Fruit fly (Drosophila melanogaster) whole organism, embryonic: ENCODE data around the gene salr.

Source experiments
- Aef1 ChIP-seq: fragments of 200-800 bp; sonication (Bioruptor generic); IDR thresholded peaks from 3 replicates; pipeline ENCODE4 v1.3.6; 2022; ENCODE audit warnings: missing biosample characterization, missing genetic modification characterization
- Blimp-1 ChIP-seq: fragments of 200-800 bp; sonication (Bioruptor generic); optimal IDR thresholded peaks from 3 replicates; lab custom pipeline; 2018; ENCODE audit warnings: missing biosample characterization, missing genetic modification characterization, mild to moderate bottlenecking, moderate library complexity, missing genetic modification reagents
- CG10147 ChIP-seq: fragments of 200-800 bp; sonication (Bioruptor generic); optimal IDR thresholded peaks from 2 replicates; lab custom pipeline; 2019; ENCODE audit warnings: missing biosample characterization, mild to moderate bottlenecking, missing genetic modification characterization, moderate library complexity
- CG10959 ChIP-seq: fragments of 200-800 bp; sonication (Bioruptor generic); IDR thresholded peaks from 2 replicates; pipeline ENCODE4 v1.3.6; 2022; ENCODE audit warnings: missing biosample characterization, missing genetic modification characterization
- CG11695 ChIP-seq: fragments of 200-800 bp; sonication (Bioruptor generic); IDR thresholded peaks from 3 replicates; pipeline ENCODE4 v1.3.6; 2022; ENCODE audit warnings: missing biosample characterization, missing genetic modification characterization
- CG11696 ChIP-seq: fragments of 200-800 bp; sonication (Bioruptor generic); IDR thresholded peaks from 2 replicates; pipeline ENCODE4 v1.3.6; 2022; ENCODE audit warnings: missing biosample characterization, missing genetic modification characterization
- CG12104 ChIP-seq: fragments of 200-800 bp; sonication (Bioruptor generic); optimal IDR thresholded peaks from 3 replicates; lab custom pipeline; 2016; ENCODE audit warnings: missing biosample characterization, missing genetic modification characterization
- CG1233 ChIP-seq: fragments of 200-800 bp; sonication (Bioruptor generic); optimal IDR thresholded peaks from 4 replicates; lab custom pipeline; 2018; ENCODE audit warnings: missing biosample characterization, mild to moderate bottlenecking, missing genetic modification characterization
- CG14050 ChIP-seq: fragments of 200-800 bp; sonication (Bioruptor generic); IDR thresholded peaks from 3 replicates; pipeline ENCODE4 v1.3.6; 2022; ENCODE audit warnings: missing biosample characterization, missing genetic modification characterization
- CG15269 ChIP-seq: fragments of 200-800 bp; sonication (Bioruptor generic); optimal IDR thresholded peaks from 2 replicates; lab custom pipeline; 2018; ENCODE audit warnings: missing biosample characterization, mild to moderate bottlenecking, missing genetic modification characterization, moderate library complexity
- CG1529 ChIP-seq: fragments of 200-800 bp; sonication (Bioruptor generic); optimal IDR thresholded peaks from 3 replicates; lab custom pipeline; 2018; ENCODE audit warnings: missing biosample characterization, missing genetic modification characterization
- CG18476 ChIP-seq: fragments of 200-800 bp; sonication (Bioruptor generic); optimal IDR thresholded peaks from 2 replicates; lab custom pipeline; 2016; ENCODE audit warnings: missing biosample characterization, mild to moderate bottlenecking, missing genetic modification characterization
- CG31441 ChIP-seq: fragments of 200-800 bp; sonication (Bioruptor generic); IDR thresholded peaks from 2 replicates; pipeline ENCODE4 v1.3.6; 2022; ENCODE audit warnings: missing biosample characterization, missing genetic modification characterization
- CG32767 ChIP-seq: fragments of 200-800 bp; sonication (Bioruptor generic); IDR thresholded peaks from 2 replicates; pipeline ENCODE4 v1.3.6; 2022; ENCODE audit warnings: missing biosample characterization, missing genetic modification characterization
- CG7839 ChIP-seq: fragments of 200-800 bp; sonication (Bioruptor generic); optimal IDR thresholded peaks from 3 replicates; lab custom pipeline; 2018; ENCODE audit warnings: missing biosample characterization, mild to moderate bottlenecking, missing genetic modification characterization, moderate library complexity
- CG8089 ChIP-seq: fragments of 200-800 bp; sonication (Bioruptor generic); optimal IDR thresholded peaks from 3 replicates; lab custom pipeline; 2016; ENCODE audit warnings: missing biosample characterization, missing genetic modification characterization
- CG8290 ChIP-seq, 3 experiments: fragments of 200-800 bp; sonication (Bioruptor generic); optimal IDR thresholded peaks; 2 replicates each; lab custom pipeline; 2016 to 2019; ENCODE audit warnings: missing biosample characterization in 3 of 3, missing genetic modification characterization in 3 of 3, mild to moderate bottlenecking in 2 of 3, moderate library complexity in 1 of 3
- CG9609 ChIP-seq: fragments of 200-800 bp; sonication (Bioruptor generic); optimal IDR thresholded peaks from 3 replicates; lab custom pipeline; 2016; ENCODE audit warnings: missing biosample characterization, missing genetic modification characterization
- D19A ChIP-seq: fragments of 200-800 bp; optimal IDR thresholded peaks from 3 replicates; lab custom pipeline; 2019; ENCODE audit warnings: missing biosample characterization, mild to moderate bottlenecking, missing genetic modification characterization, moderate library complexity
- Drgx ChIP-seq: fragments of 200-800 bp; sonication (Bioruptor generic); IDR thresholded peaks from 2 replicates; pipeline ENCODE4 v1.3.6; 2022; ENCODE audit warnings: missing biosample characterization, missing genetic modification characterization
- E2f1 ChIP-seq: fragments of 200-800 bp; sonication (Bioruptor generic); IDR thresholded peaks from 2 replicates; pipeline ENCODE4 v1.3.6; 2022; ENCODE audit warnings: missing biosample characterization, missing genetic modification characterization
- Ets65A ChIP-seq: fragments of 200-800 bp; sonication (Bioruptor generic); peaks from one replicate; lab custom pipeline; 2016; ENCODE audit warnings: missing biosample characterization, missing genetic modification characterization
- Hr78 ChIP-seq, 2 experiments: fragments of 200-800 bp in 1 of 2; fragments of >200 bp in 1 of 2; sonication (Bioruptor generic) in 1 of 2; optimal IDR thresholded peaks; 2 replicates each; lab custom pipeline; 2017 to 2019; ENCODE audit warnings: missing biosample characterization in 2 of 2, missing genetic modification characterization in 2 of 2, mild to moderate bottlenecking in 1 of 2, moderate library complexity in 1 of 2
- Meics ChIP-seq: fragments of 200-800 bp; sonication (Bioruptor generic); optimal IDR thresholded peaks from 2 replicates; lab custom pipeline; 2017; ENCODE audit warnings: missing biosample characterization, mild to moderate bottlenecking, missing genetic modification characterization
- Nf-YB ChIP-seq: fragments of 200-800 bp; sonication (Bioruptor generic); optimal IDR thresholded peaks from 3 replicates; lab custom pipeline; 2019; ENCODE audit warnings: missing biosample characterization, mild to moderate bottlenecking, missing genetic modification characterization, moderate library complexity
- Spps ChIP-seq: fragments of 200-800 bp; sonication (Bioruptor generic); optimal IDR thresholded peaks from 2 replicates; lab custom pipeline; 2018; ENCODE audit warnings: missing biosample characterization, mild to moderate bottlenecking, missing genetic modification characterization
- Sry-δ ChIP-seq: fragments of 200-800 bp; sonication (Bioruptor generic); optimal IDR thresholded peaks from 2 replicates; lab custom pipeline; 2016; ENCODE audit warnings: missing biosample characterization, missing genetic modification characterization
- ac ChIP-seq: fragments of 200-800 bp; sonication (Bioruptor generic); optimal IDR thresholded peaks from 3 replicates; lab custom pipeline; 2017; ENCODE audit warnings: missing biosample characterization, mild to moderate bottlenecking, missing genetic modification characterization
- ase ChIP-seq: fragments of 200-800 bp; sonication (Bioruptor generic); IDR thresholded peaks from 3 replicates; pipeline ENCODE4 v1.3.6; 2022; ENCODE audit warnings: missing biosample characterization, missing genetic modification characterization
- bab2 ChIP-seq: fragments of 200-800 bp; sonication (Bioruptor generic); optimal IDR thresholded peaks from 2 replicates; lab custom pipeline; 2016; ENCODE audit warnings: missing biosample characterization, missing genetic modification characterization
- chif ChIP-seq, 2 experiments: fragments of 200-800 bp; sonication (Bioruptor generic); optimal IDR thresholded peaks; 3 replicates each; lab custom pipeline; 2016; ENCODE audit warnings: missing biosample characterization in 2 of 2, missing genetic modification characterization in 2 of 2
- dan ChIP-seq: fragments of 200-800 bp; sonication (Bioruptor generic); IDR thresholded peaks from 2 replicates; pipeline ENCODE4 v1.3.6; 2022; ENCODE audit warnings: missing biosample characterization, missing genetic modification characterization
- ftz-f1 ChIP-seq: fragments of 200-800 bp; sonication (Bioruptor generic); optimal IDR thresholded peaks from 2 replicates; lab custom pipeline; 2016; ENCODE audit warnings: missing biosample characterization, missing genetic modification characterization
- gcm2 ChIP-seq: fragments of 200-800 bp; sonication (Bioruptor generic); optimal IDR thresholded peaks from 2 replicates; lab custom pipeline; 2016; ENCODE audit warnings: missing biosample characterization, missing genetic modification characterization
- gem ChIP-seq: fragments of 200-800 bp; sonication (Bioruptor generic); optimal IDR thresholded peaks from 2 replicates; lab custom pipeline; 2019; ENCODE audit warnings: missing biosample characterization, mild to moderate bottlenecking, missing genetic modification characterization, moderate library complexity
- ham ChIP-seq: fragments of 200-800 bp; sonication (Bioruptor generic); IDR thresholded peaks from 2 replicates; pipeline ENCODE4 v1.3.6; 2022; ENCODE audit warnings: missing biosample characterization, missing genetic modification characterization
- hkb ChIP-seq, 2 experiments: fragments of 200-800 bp in 1 of 2; fragments of >200 bp in 1 of 2; sonication (Bioruptor generic) in 1 of 2; IDR thresholded peaks in 1 of 2; optimal IDR thresholded peaks in 1 of 2; 2 replicates each; pipeline versions ENCODE4 v1.3.6 to Lab custom; 2017 to 2022; ENCODE audit warnings: missing biosample characterization in 1 of 2, missing genetic modification characterization in 1 of 2
- jigr1 ChIP-seq: fragments of 200-800 bp; sonication (Bioruptor generic); IDR thresholded peaks from 3 replicates; pipeline ENCODE4 v1.3.6; 2022; ENCODE audit warnings: missing biosample characterization, missing genetic modification characterization
- jumu ChIP-seq: fragments of 200-800 bp; sonication (Bioruptor generic); optimal IDR thresholded peaks from 3 replicates; lab custom pipeline; 2016; ENCODE audit warnings: missing biosample characterization, missing genetic modification characterization
- lmd ChIP-seq: fragments of 200-800 bp; sonication (Bioruptor generic); IDR thresholded peaks from 2 replicates; pipeline ENCODE4 v1.3.6; 2022; ENCODE audit warnings: missing biosample characterization, missing genetic modification characterization
- mirr ChIP-seq: fragments of 200-800 bp; sonication (Bioruptor generic); optimal IDR thresholded peaks from 3 replicates; lab custom pipeline; 2018; ENCODE audit warnings: missing biosample characterization, mild to moderate bottlenecking, missing genetic modification characterization
- phol ChIP-seq: fragments of 200-800 bp; sonication (Bioruptor generic); optimal IDR thresholded peaks from 3 replicates; lab custom pipeline; 2018; ENCODE audit warnings: missing biosample characterization, mild to moderate bottlenecking, missing genetic modification characterization, moderate library complexity
- pnt ChIP-seq: fragments of 200-800 bp; sonication (Bioruptor generic); optimal IDR thresholded peaks from 3 replicates; lab custom pipeline; 2016; ENCODE audit warnings: missing biosample characterization, missing genetic modification characterization
- pum ChIP-seq: fragments of 200-800 bp; sonication (Bioruptor generic); optimal IDR thresholded peaks from 2 replicates; lab custom pipeline; 2016; ENCODE audit warnings: missing biosample characterization, missing genetic modification characterization
- ranshi ChIP-seq: fragments of 200-800 bp; sonication (Bioruptor generic); IDR thresholded peaks from 2 replicates; pipeline ENCODE4 v1.3.6; 2022; ENCODE audit warnings: missing biosample characterization, missing genetic modification characterization
- sens ChIP-seq: fragments of 200-800 bp; sonication (Bioruptor generic); peaks from one replicate; lab custom pipeline; 2016; ENCODE audit warnings: missing biosample characterization, missing genetic modification characterization
- trem ChIP-seq: fragments of 200-800 bp; optimal IDR thresholded peaks from 3 replicates; lab custom pipeline; 2019; ENCODE audit warnings: missing biosample characterization, mild to moderate bottlenecking, missing genetic modification characterization, moderate library complexity
- wor ChIP-seq: fragments of 200-800 bp; sonication (Bioruptor generic); IDR thresholded peaks from 2 replicates; pipeline ENCODE4 v1.3.6; 2022; ENCODE audit warnings: missing biosample characterization, missing genetic modification characterization
- zen ChIP-seq: fragments of 200-800 bp; sonication (Bioruptor generic); optimal IDR thresholded peaks from 3 replicates; lab custom pipeline; 2018; ENCODE audit warnings: missing biosample characterization, mild to moderate bottlenecking, missing genetic modification characterization, moderate library complexity

Gene salr

DNA sequence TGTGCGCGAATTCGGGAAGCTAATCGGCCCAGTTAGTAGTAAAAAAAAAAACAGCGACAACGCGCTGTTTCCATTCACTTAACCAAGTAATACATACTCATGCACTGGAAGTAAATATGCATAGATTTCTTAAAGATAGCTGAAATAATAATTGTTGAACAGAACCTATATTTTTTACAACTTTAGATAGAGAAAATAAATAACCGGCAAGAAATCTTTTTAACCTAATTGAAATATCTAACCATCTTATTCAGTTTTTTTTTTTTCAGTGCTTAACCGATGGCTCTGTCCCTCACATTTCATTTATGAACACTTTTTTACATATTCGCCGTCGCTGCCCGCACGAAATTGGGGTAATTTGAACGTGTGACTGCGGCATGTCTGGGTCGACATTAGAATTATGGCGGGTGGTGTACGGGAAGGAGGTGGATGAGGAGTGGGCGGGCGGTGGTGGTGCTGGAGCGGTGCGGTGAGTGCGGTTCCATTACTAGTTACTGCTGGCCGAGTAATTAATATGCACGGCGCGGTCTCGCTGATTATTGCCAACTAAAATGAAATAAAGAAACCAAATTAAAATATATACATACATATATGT lies 26.9 kb upstream of the salr start:
- TF ChIP-seq ranshi (GFP tag; lab: Robert Waterston, UW) (peak; percentile 48; the same call in 1 of the 2 replicates), CG9609 (GFP tag; lab: Kevin White, UChicago) (peak; percentile 14), Hr78 (GFP tag; optimal IDR thresholded peaks at IDR 0.05; lab: Kevin White, UChicago) (peak in 1 of 2 experiments; percentile 17), zen (peak; percentile 26), Blimp-1 (peak; percentile 65), jigr1 (GFP tag; lab: Robert Waterston, UW) (no peak), E2f1 (peak; percentile 39), Sry-δ (peak; percentile 3), lmd (peak; percentile 51), CG1233 (GFP tag; lab: Kevin White, UChicago) (peak; percentile 34), trem (tag; lab: Kevin White, UChicago) (peak; percentile 18), CG8290 (GFP tag; optimal IDR thresholded peaks at IDR 0.05; lab: Kevin White, UChicago) (peak; percentile 3), CG8290 (tag; optimal IDR thresholded peaks at IDR 0.05; lab: Kevin White, UChicago) (no peak), CG11696 (GFP tag; lab: Robert Waterston, UW) (no peak), CG31441 (peak; percentile 70), Aef1 (GFP tag; lab: Robert Waterston, UW) (peak; percentile 41; the same call in 2 of the 3 replicates), D19A (peak; percentile 30), hkb (optimal IDR thresholded peaks at IDR 0.05; lab: Kevin White, UChicago) (no peak), hkb (GFP tag; IDR thresholded peaks at IDR 0.05; lab: Robert Waterston, UW) (peak; percentile 61), sens (GFP tag; lab: Kevin White, UChicago) (peak; percentile 93), jumu (GFP tag; lab: Kevin White, UChicago) (peak; percentile 3), CG12104 (GFP tag; lab: Kevin White, UChicago) (no peak), ase (GFP tag; lab: Robert Waterston, UW) (no peak), Ets65A (GFP tag; lab: Kevin White, UChicago) (peak; percentile 62), pum (GFP tag; lab: Kevin White, UChicago) (peak; percentile 22), CG10147 (GFP tag; lab: Kevin White, UChicago) (peak; percentile 26), mirr (GFP tag; lab: Kevin White, UChicago) (no peak), CG8089 (GFP tag; lab: Kevin White, UChicago) (peak; percentile 10), ham (no peak), gem (tag; lab: Kevin White, UChicago) (peak; percentile 82), CG14050 (GFP tag; lab: Robert Waterston, UW) (0 out of 3 replicates have a peak, but pooled peaks have one; percentile 15), Meics (GFP tag; lab: Kevin White, UChicago) (peak; percentile 24), CG11695 (GFP tag; lab: Robert Waterston, UW) (peak; percentile 57; the same call in 2 of the 3 replicates), phol (tag; lab: Kevin White, UChicago) (peak; percentile 70), CG7839 (tag; lab: Kevin White, UChicago) (peak; percentile 74), Drgx (GFP tag; lab: Robert Waterston, UW) (no peak), dan (GFP tag; lab: Robert Waterston, UW) (0 out of 2 replicates have a peak, but pooled peaks have one; percentile 19), CG10959 (GFP tag; lab: Robert Waterston, UW) (peak; percentile 39; the same call in 1 of the 2 replicates), ac (GFP tag; lab: Kevin White, UChicago) (no peak), Spps (tag; lab: Kevin White, UChicago) (peak; percentile 7), CG1529 (GFP tag; lab: Kevin White, UChicago) (peak; percentile 11), CG18476 (GFP tag; lab: Kevin White, UChicago) (peak; percentile 13), chif (GFP tag; optimal IDR thresholded peaks at IDR 0.05; lab: Kevin White, UChicago) (peak; percentile 59 to 60), ftz-f1 (GFP tag; lab: Kevin White, UChicago) (no peak), CG15269 (tag; lab: Kevin White, UChicago) (peak; percentile 60), gcm2 (GFP tag; lab: Kevin White, UChicago) (no peak), Nf-YB (GFP tag; lab: Kevin White, UChicago) (peak; percentile 20), wor (GFP tag; lab: Robert Waterston, UW) (peak; percentile 49), CG32767 (GFP tag; lab: Robert Waterston, UW) (0 out of 2 replicates have a peak, but pooled peaks have one; percentile 14), pnt (GFP tag; lab: Kevin White, UChicago) (peak; percentile 30), bab2 (GFP tag; lab: Kevin White, UChicago) (peak; percentile 67)
